Fruit fly (Drosophila melanogaster) whole organism, embryonic: Measurements from ENCODE around the gene CG13679.

Experiments
- Blimp-1 ChIP-seq: fragments of 200-800 bp; sonication (Bioruptor generic); optimal IDR thresholded peaks from 3 replicates; lab custom pipeline; 2018; ENCODE audit warnings: missing biosample characterization, missing genetic modification characterization, mild to moderate bottlenecking, moderate library complexity, missing genetic modification reagents
- CG11723 ChIP-seq: fragments of 200-800 bp; sonication (Bioruptor generic); optimal IDR thresholded peaks from 2 replicates; lab custom pipeline; 2017; ENCODE audit warnings: missing biosample characterization, mild to moderate bottlenecking, missing genetic modification characterization
- CG1529 ChIP-seq: fragments of 200-800 bp; sonication (Bioruptor generic); optimal IDR thresholded peaks from 3 replicates; lab custom pipeline; 2018; ENCODE audit warnings: missing biosample characterization, missing genetic modification characterization
- CG16815 ChIP-seq: fragments of 200-800 bp; sonication (Bioruptor generic); optimal IDR thresholded peaks from 3 replicates; lab custom pipeline; 2017; ENCODE audit warnings: missing biosample characterization, mild to moderate bottlenecking, missing genetic modification characterization
- CG17328 ChIP-seq: fragments of 200-800 bp; sonication (Bioruptor generic); IDR thresholded peaks from 2 replicates; pipeline ENCODE4 v1.3.6; 2022; ENCODE audit warnings: missing biosample characterization, missing genetic modification characterization
- CG30431 ChIP-seq: fragments of 200-800 bp; sonication (Bioruptor generic); optimal IDR thresholded peaks from 2 replicates; lab custom pipeline; 2017; ENCODE audit warnings: missing biosample characterization, missing genetic modification characterization
- CG3281 ChIP-seq: fragments of 200-800 bp; sonication (Bioruptor generic); optimal IDR thresholded peaks from 3 replicates; lab custom pipeline; 2017; ENCODE audit warnings: missing biosample characterization, mild to moderate bottlenecking, missing genetic modification characterization
- CG42726 ChIP-seq: fragments of 200-800 bp; sonication (Bioruptor generic); IDR thresholded peaks from 2 replicates; pipeline ENCODE4 v1.3.6; 2022; ENCODE audit warnings: missing biosample characterization, missing genetic modification characterization; ENCODE audit not compliant: partially characterized antibody
- CG7963 ChIP-seq: fragments of 200-800 bp; sonication (Bioruptor generic); IDR thresholded peaks from 3 replicates; pipeline ENCODE4 v1.3.6; 2022; ENCODE audit warnings: missing biosample characterization, missing genetic modification characterization; ENCODE audit not compliant: partially characterized antibody
- CG8281 ChIP-seq: fragments of 200-800 bp; sonication (Bioruptor generic); optimal IDR thresholded peaks from 2 replicates; lab custom pipeline; 2018; ENCODE audit warnings: missing biosample characterization, mild to moderate bottlenecking, missing genetic modification characterization, moderate library complexity
- CG9609 ChIP-seq: fragments of 200-800 bp; sonication (Bioruptor generic); optimal IDR thresholded peaks from 3 replicates; lab custom pipeline; 2016; ENCODE audit warnings: missing biosample characterization, missing genetic modification characterization
- Chrac-16 ChIP-seq: fragments of 200-800 bp; sonication (Bioruptor generic); optimal IDR thresholded peaks from 3 replicates; lab custom pipeline; 2016; ENCODE audit warnings: missing biosample characterization, missing genetic modification characterization
- CrebB ChIP-seq: fragments of 200-800 bp; sonication (Bioruptor generic); optimal IDR thresholded peaks from 3 replicates; lab custom pipeline; 2018; ENCODE audit warnings: missing biosample characterization, mild to moderate bottlenecking, missing genetic modification characterization
- HLH4C ChIP-seq: fragments of 200-800 bp; sonication (Bioruptor generic); IDR thresholded peaks from 3 replicates; pipeline ENCODE4 v1.3.6; 2022; ENCODE audit warnings: missing biosample characterization, missing genetic modification characterization; ENCODE audit not compliant: partially characterized antibody
- HmgD ChIP-seq: fragments of 200-800 bp; sonication (Bioruptor generic); optimal IDR thresholded peaks from 3 replicates; lab custom pipeline; 2016; ENCODE audit warnings: missing biosample characterization, missing genetic modification characterization
- Hmr ChIP-seq: fragments of 200-800 bp; sonication (Bioruptor generic); optimal IDR thresholded peaks from 3 replicates; lab custom pipeline; 2017; ENCODE audit warnings: mild to moderate bottlenecking, missing biosample characterization, missing genetic modification reagents, missing genetic modification characterization
- Hr78 ChIP-seq, 2 experiments: fragments of 200-800 bp in 1 of 2; fragments of >200 bp in 1 of 2; sonication (Bioruptor generic) in 1 of 2; optimal IDR thresholded peaks; 2 replicates each; lab custom pipeline; 2017 to 2019; ENCODE audit warnings: missing biosample characterization in 2 of 2, missing genetic modification characterization in 2 of 2, mild to moderate bottlenecking in 1 of 2, moderate library complexity in 1 of 2
- Lhr ChIP-seq: fragments of 200-800 bp; sonication (Bioruptor generic); optimal IDR thresholded peaks from 3 replicates; lab custom pipeline; 2017; ENCODE audit warnings: mild to moderate bottlenecking, missing biosample characterization, missing genetic modification reagents, missing genetic modification characterization
- MBD-R2 ChIP-seq: fragments of 200-800 bp; sonication (Bioruptor generic); IDR thresholded peaks from 2 replicates; pipeline ENCODE4 v1.3.6; 2022; ENCODE audit warnings: missing biosample characterization, missing genetic modification characterization
- Mad ChIP-seq: fragments of 200-800 bp; sonication (Bioruptor generic); optimal IDR thresholded peaks from 2 replicates; lab custom pipeline; 2016; ENCODE audit warnings: missing biosample characterization, missing genetic modification characterization
- Mes4 ChIP-seq: fragments of 200-800 bp; sonication (Bioruptor generic); optimal IDR thresholded peaks from 2 replicates; lab custom pipeline; 2016; ENCODE audit warnings: missing biosample characterization, missing genetic modification characterization
- Nf-YB ChIP-seq: fragments of 200-800 bp; sonication (Bioruptor generic); optimal IDR thresholded peaks from 3 replicates; lab custom pipeline; 2019; ENCODE audit warnings: missing biosample characterization, mild to moderate bottlenecking, missing genetic modification characterization, moderate library complexity
- Sox100B ChIP-seq: fragments of 200-800 bp; sonication (Bioruptor generic); optimal IDR thresholded peaks from 3 replicates; lab custom pipeline; 2018; ENCODE audit warnings: missing biosample characterization, mild to moderate bottlenecking, missing genetic modification characterization
- Stat92E ChIP-seq, 3 experiments: fragments of >200 bp in 2 of 3; fragments of 200-800 bp in 1 of 3; sonication (Bioruptor generic) in 1 of 3; optimal IDR thresholded peaks; 2 replicates each; lab custom pipeline; 2017 to 2019; ENCODE audit warnings: missing biosample characterization in 3 of 3, missing genetic modification characterization in 3 of 3, mild to moderate bottlenecking in 1 of 3, moderate library complexity in 1 of 3
- TFAM ChIP-seq: fragments of 200-800 bp; sonication (Bioruptor generic); optimal IDR thresholded peaks from 2 replicates; lab custom pipeline; 2017; ENCODE audit warnings: missing biosample characterization, missing genetic modification characterization, inconsistent platforms
- Trl ChIP-seq, 3 experiments: fragments of >200 bp in 2 of 3; fragments of 200-800 bp in 1 of 3; sonication (Bioruptor generic) in 1 of 3; optimal IDR thresholded peaks; 2 replicates in 1 of 3; 3 replicates in 2 of 3; lab custom pipeline; 2016 to 2017; ENCODE audit warnings: missing biosample characterization in 1 of 3, missing genetic modification characterization in 1 of 3
- ap ChIP-seq: fragments of 200-800 bp; sonication (Bioruptor generic); IDR thresholded peaks from 2 replicates; pipeline ENCODE4 v1.3.6; 2022; ENCODE audit warnings: missing biosample characterization, missing genetic modification characterization
- ara ChIP-seq: fragments of 200-800 bp; sonication (Bioruptor generic); IDR thresholded peaks from 2 replicates; pipeline ENCODE4 v1.3.6; 2022; ENCODE audit warnings: missing biosample characterization, missing genetic modification characterization
- ato ChIP-seq: fragments of 200-800 bp; sonication (Bioruptor generic); IDR thresholded peaks from 2 replicates; pipeline ENCODE4 v1.3.6; 2022; ENCODE audit warnings: missing biosample characterization, missing genetic modification characterization; ENCODE audit not compliant: partially characterized antibody
- az2 ChIP-seq: fragments of 200-800 bp; sonication (Bioruptor generic); optimal IDR thresholded peaks from 3 replicates; lab custom pipeline; 2016; ENCODE audit warnings: missing biosample characterization, missing genetic modification characterization
- cad ChIP-seq: fragments of >200 bp; optimal IDR thresholded peaks from 2 replicates; lab custom pipeline; 2017; ENCODE audit warnings: missing biosample characterization, missing genetic modification characterization
- cg ChIP-seq: fragments of 200-800 bp; sonication (Bioruptor generic); optimal IDR thresholded peaks from 3 replicates; lab custom pipeline; 2019; ENCODE audit warnings: missing biosample characterization, mild to moderate bottlenecking, missing genetic modification characterization, moderate library complexity
- corto ChIP-seq: fragments of 200-800 bp; sonication (Bioruptor generic); optimal IDR thresholded peaks from 2 replicates; lab custom pipeline; 2016; ENCODE audit warnings: missing biosample characterization, mild to moderate bottlenecking, missing genetic modification characterization, moderate library complexity
- exex ChIP-seq: fragments of 200-800 bp; sonication (Bioruptor generic); optimal IDR thresholded peaks from 4 replicates; lab custom pipeline; 2018; ENCODE audit warnings: missing biosample characterization, mild to moderate bottlenecking, missing genetic modification characterization, moderate library complexity
- her ChIP-seq: fragments of 200-800 bp; sonication (Bioruptor generic); optimal IDR thresholded peaks from 2 replicates; lab custom pipeline; 2016; ENCODE audit warnings: missing biosample characterization, missing genetic modification characterization
- ken ChIP-seq: fragments of 200-800 bp; sonication (Bioruptor generic); IDR thresholded peaks from 3 replicates; pipeline ENCODE4 v1.3.6; 2022; ENCODE audit warnings: missing biosample characterization, missing genetic modification characterization
- lilli ChIP-seq: fragments of 200-800 bp; sonication (Bioruptor generic); optimal IDR thresholded peaks from 3 replicates; lab custom pipeline; 2016; ENCODE audit warnings: missing biosample characterization, missing genetic modification characterization
- oc ChIP-seq: fragments of 200-800 bp; sonication (Bioruptor generic); optimal IDR thresholded peaks from 2 replicates; lab custom pipeline; 2018; ENCODE audit warnings: missing biosample characterization, mild to moderate bottlenecking, missing genetic modification characterization, moderate library complexity
- repo ChIP-seq: fragments of 200-800 bp; sonication (Bioruptor generic); optimal IDR thresholded peaks from 2 replicates; lab custom pipeline; 2016; ENCODE audit warnings: missing biosample characterization, missing genetic modification characterization
- sob ChIP-seq: fragments of 200-800 bp; sonication (Bioruptor generic); IDR thresholded peaks from 2 replicates; pipeline ENCODE4 v1.3.6; 2022; ENCODE audit warnings: missing biosample characterization, missing genetic modification characterization
- stwl ChIP-seq: fragments of 200-800 bp; sonication (Bioruptor generic); optimal IDR thresholded peaks from 3 replicates; lab custom pipeline; 2018; ENCODE audit warnings: missing biosample characterization, mild to moderate bottlenecking, missing genetic modification characterization, moderate library complexity
- twi ChIP-seq: fragments of 200-800 bp; optimal IDR thresholded peaks from 2 replicates; lab custom pipeline; 2019; ENCODE audit warnings: missing biosample characterization, mild to moderate bottlenecking, missing genetic modification characterization, moderate library complexity
- tx ChIP-seq: fragments of 200-800 bp; sonication (Bioruptor generic); optimal IDR thresholded peaks from 2 replicates; lab custom pipeline; 2016; ENCODE audit warnings: missing biosample characterization, missing genetic modification characterization
- unc-4 ChIP-seq: fragments of 200-800 bp; sonication (Bioruptor generic); IDR thresholded peaks from 2 replicates; pipeline ENCODE4 v1.3.6; 2022; ENCODE audit warnings: missing biosample characterization, missing genetic modification characterization; ENCODE audit not compliant: partially characterized antibody
- unpg ChIP-seq: fragments of 200-800 bp; sonication (Bioruptor generic); optimal IDR thresholded peaks from 3 replicates; lab custom pipeline; 2018; ENCODE audit warnings: missing biosample characterization, mild to moderate bottlenecking, missing genetic modification characterization, moderate library complexity
- vvl ChIP-seq: fragments of 200-800 bp; sonication (Bioruptor generic); IDR thresholded peaks from 2 replicates; pipeline ENCODE4 v1.3.6; 2022; ENCODE audit warnings: missing biosample characterization, missing genetic modification characterization
- zen2 ChIP-seq: fragments of 200-800 bp; sonication (Bioruptor generic); IDR thresholded peaks from 3 replicates; pipeline ENCODE4 v1.3.6; 2022; ENCODE audit warnings: missing biosample characterization, missing genetic modification characterization; ENCODE audit not compliant: partially characterized antibody

CG13679 gene

DNA sequence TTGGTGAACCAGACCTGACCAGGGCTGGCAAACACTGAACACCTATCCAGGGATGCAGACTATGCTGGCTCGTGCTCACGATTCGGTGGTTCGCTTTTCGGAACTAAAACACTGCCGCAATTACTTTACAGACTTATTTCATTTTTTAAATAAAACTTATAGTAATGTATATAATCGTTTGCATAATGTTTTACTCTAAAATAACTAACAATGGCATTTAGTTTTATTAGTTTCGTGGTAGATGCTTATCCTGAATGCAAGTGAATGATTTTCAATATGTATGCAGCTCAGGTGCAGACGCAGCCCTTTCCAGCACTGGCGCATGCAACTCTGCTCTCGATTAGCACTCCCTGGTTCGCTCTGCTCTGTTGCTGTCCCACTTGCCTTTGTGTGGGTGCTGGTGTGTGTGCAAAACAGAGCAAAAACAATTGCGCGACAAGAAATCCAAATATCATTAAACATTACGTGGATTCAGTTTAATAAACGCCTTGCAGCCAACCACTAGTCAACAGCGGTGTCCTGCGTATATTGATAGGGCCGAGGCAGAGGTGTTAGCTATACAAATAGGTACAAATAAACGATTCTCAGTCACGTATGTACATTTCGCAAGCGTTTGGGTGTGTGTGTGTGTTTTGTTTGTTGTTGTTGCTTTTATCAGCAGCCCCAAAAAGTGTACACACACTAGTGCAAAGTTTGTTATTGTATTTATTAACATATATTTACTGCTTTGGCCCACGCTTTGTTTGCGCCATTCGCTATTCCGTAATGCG is 15.8 kb upstream of the CG13679 start, which contains the start of the genes ERR and Atg18a (continued):
- TF ChIP-seq CG1529 (GFP tag; lab: Kevin White, UChicago) = peak; percentile 36
- no peak for TF ChIP-seq zen2 (GFP tag; lab: Robert Waterston, UW)
- TF ChIP-seq Blimp-1 (GFP tag; lab: Kevin White, UChicago) = peak; percentile 60
- peak; percentile 82 for TF ChIP-seq az2 (GFP tag; lab: Kevin White, UChicago)
- peak; percentile 20 for TF ChIP-seq repo (GFP tag; lab: Kevin White, UChicago)
- TF ChIP-seq Trl (optimal IDR thresholded peaks at IDR 0.05; lab: Kevin White, UChicago) = peak in 1 of 2 experiments; percentile 49
- peak; percentile 84 for TF ChIP-seq Trl (GFP tag; optimal IDR thresholded peaks at IDR 0.05; lab: Kevin White, UChicago)
- TF ChIP-seq MBD-R2 (GFP tag; lab: Robert Waterston, UW) = peak; percentile 76
- peak; percentile 87 for TF ChIP-seq ken (GFP tag; lab: Robert Waterston, UW)
- peak; percentile 71 for TF ChIP-seq corto (GFP tag; lab: Kevin White, UChicago)
- TF ChIP-seq CG30431 (GFP tag; lab: Kevin White, UChicago) = peak; percentile 74
- TF ChIP-seq CG8281 (tag; lab: Kevin White, UChicago) = peak; percentile 48
- TF ChIP-seq unc-4 = peak; percentile 62; the same call in 1 of the 2 replicates
- peak; percentile 79 for TF ChIP-seq HmgD (GFP tag; lab: Kevin White, UChicago)
- peak; percentile 87 for TF ChIP-seq CG3281
- TF ChIP-seq ap (GFP tag; lab: Robert Waterston, UW) = peak; percentile 74
- peak; percentile 93 for TF ChIP-seq sob
- peak; percentile 98 for TF ChIP-seq cg (GFP tag; lab: Kevin White, UChicago)
- TF ChIP-seq exex (tag; lab: Kevin White, UChicago) = peak; percentile 50
- no peak for TF ChIP-seq Sox100B (GFP tag; lab: Kevin White, UChicago)
- TF ChIP-seq CG16815 = peak; percentile 92
- TF ChIP-seq HLH4C (GFP tag; lab: Robert Waterston, UW) = peak; percentile 45; the same call in 1 of the 3 replicates
- peak; percentile 92 for TF ChIP-seq lilli (GFP tag; lab: Kevin White, UChicago)
- peak; percentile 71 for TF ChIP-seq unpg (GFP tag; lab: Kevin White, UChicago)
- no peak for TF ChIP-seq cad (GFP tag; lab: Kevin White, UChicago)
- TF ChIP-seq tx (GFP tag; lab: Kevin White, UChicago) = peak; percentile 82
- TF ChIP-seq Nf-YB (GFP tag; lab: Kevin White, UChicago) = peak; percentile 33
- TF ChIP-seq Hmr = peak; percentile 89
- TF ChIP-seq ara (GFP tag; lab: Robert Waterston, UW) = peak; percentile 70; the same call in 1 of the 2 replicates
- peak; percentile 9 for TF ChIP-seq TFAM (GFP tag; lab: Kevin White, UChicago)
- TF ChIP-seq Stat92E (GFP tag; optimal IDR thresholded peaks at IDR 0.05; lab: Kevin White, UChicago) = peak in 1 of 3 experiments; percentile 7
- peak; percentile 13 for TF ChIP-seq CrebB
- TF ChIP-seq her (GFP tag; lab: Kevin White, UChicago) = peak; percentile 57
- TF ChIP-seq stwl = peak; percentile 98
- peak; percentile 82 for TF ChIP-seq Chrac-16 (GFP tag; lab: Kevin White, UChicago)
- TF ChIP-seq vvl (GFP tag; lab: Robert Waterston, UW) = peak; percentile 85
- TF ChIP-seq ato (GFP tag; lab: Robert Waterston, UW) = no peak
- TF ChIP-seq Lhr (GFP tag; lab: Kevin White, UChicago) = peak; percentile 82
- no peak for TF ChIP-seq Mes4
- peak; percentile 64 for TF ChIP-seq CG17328 (GFP tag; lab: Robert Waterston, UW)
- peak; percentile 78 for TF ChIP-seq twi (tag; lab: Kevin White, UChicago)
- TF ChIP-seq CG9609 (GFP tag; lab: Kevin White, UChicago) = peak; percentile 76
- peak; percentile 14; the same call in 1 of the 2 replicates for TF ChIP-seq CG42726 (GFP tag; lab: Robert Waterston, UW)
- TF ChIP-seq CG11723 (GFP tag; lab: Kevin White, UChicago) = no peak
- peak; percentile 90 for TF ChIP-seq Mad (GFP tag; lab: Kevin White, UChicago)
- no peak for TF ChIP-seq oc
- TF ChIP-seq CG7963 (GFP tag; lab: Robert Waterston, UW) = peak; percentile 34; the same call in 1 of the 3 replicates
- no peak for TF ChIP-seq Hr78 (GFP tag; optimal IDR thresholded peaks at IDR 0.05; lab: Kevin White, UChicago)
